Fruit fly (Drosophila melanogaster) whole organism, embryonic: ENCODE results near the gene mRF1.
A peak's percentile ranks its signal among the peaks of the same experiment; 100 is the strongest.

Source experiments
- Ada2b ChIP-seq: fragments of 200-800 bp; sonication (Bioruptor generic); IDR thresholded peaks from 2 replicates; pipeline ENCODE4 v1.3.6; 2022; ENCODE audit warnings: missing biosample characterization, missing genetic modification characterization
- Bgb ChIP-seq: fragments of 200-800 bp; sonication (Bioruptor generic); IDR thresholded peaks from 2 replicates; pipeline ENCODE4 v1.3.6; 2022; ENCODE audit warnings: missing biosample characterization, missing genetic modification characterization; ENCODE audit not compliant: partially characterized antibody
- CG10431 ChIP-seq: fragments of 200-800 bp; sonication (Bioruptor generic); optimal IDR thresholded peaks from 3 replicates; lab custom pipeline; 2018; ENCODE audit warnings: missing biosample characterization, mild to moderate bottlenecking, missing genetic modification characterization
- CG11247 ChIP-seq: fragments of 200-800 bp; sonication (Bioruptor generic); IDR thresholded peaks from 2 replicates; pipeline ENCODE4 v1.3.6; 2022; ENCODE audit warnings: missing biosample characterization, missing genetic modification characterization
- CG11456 ChIP-seq: fragments of 200-800 bp; sonication (Bioruptor generic); IDR thresholded peaks from 3 replicates; pipeline ENCODE4 v1.3.6; 2022; ENCODE audit warnings: missing biosample characterization, missing genetic modification characterization
- CG12071 ChIP-seq: fragments of 200-800 bp; sonication (Bioruptor generic); optimal IDR thresholded peaks from 3 replicates; lab custom pipeline; 2018; ENCODE audit warnings: missing biosample characterization, mild to moderate bottlenecking, missing genetic modification characterization
- CG12659 ChIP-seq: fragments of 200-800 bp; sonication (Bioruptor generic); optimal IDR thresholded peaks from 3 replicates; lab custom pipeline; 2017; ENCODE audit warnings: mild to moderate bottlenecking, missing biosample characterization, missing genetic modification reagents, missing genetic modification characterization
- CG13624 ChIP-seq: fragments of 200-800 bp; sonication (Bioruptor generic); optimal IDR thresholded peaks from 2 replicates; lab custom pipeline; 2016; ENCODE audit warnings: missing biosample characterization, missing genetic modification characterization
- CG16813 ChIP-seq: fragments of 200-800 bp; sonication (Bioruptor generic); IDR thresholded peaks from 3 replicates; pipeline ENCODE4 v1.3.6; 2022; ENCODE audit warnings: missing biosample characterization, missing genetic modification characterization; ENCODE audit not compliant: partially characterized antibody
- CG1792 ChIP-seq: fragments of 200-800 bp; sonication (Bioruptor generic); optimal IDR thresholded peaks from 2 replicates; lab custom pipeline; 2016; ENCODE audit warnings: missing biosample characterization, missing genetic modification characterization
- CG18476 ChIP-seq: fragments of 200-800 bp; sonication (Bioruptor generic); optimal IDR thresholded peaks from 2 replicates; lab custom pipeline; 2016; ENCODE audit warnings: missing biosample characterization, mild to moderate bottlenecking, missing genetic modification characterization
- CG18599 ChIP-seq: fragments of 200-800 bp; sonication (Bioruptor generic); optimal IDR thresholded peaks from 3 replicates; lab custom pipeline; 2017; ENCODE audit warnings: missing biosample characterization, missing genetic modification characterization, mild to moderate bottlenecking, moderate library complexity, missing genetic modification reagents
- CG2202 ChIP-seq: fragments of 200-800 bp; sonication (Bioruptor generic); optimal IDR thresholded peaks from 2 replicates; lab custom pipeline; 2018; ENCODE audit warnings: missing biosample characterization, mild to moderate bottlenecking, missing genetic modification characterization
- CG2889 ChIP-seq: fragments of 200-800 bp; sonication (Bioruptor generic); IDR thresholded peaks from 3 replicates; pipeline ENCODE4 v1.3.6; 2022; ENCODE audit warnings: missing biosample characterization, missing genetic modification characterization
- CG30403 ChIP-seq: fragments of 200-800 bp; sonication (Bioruptor generic); optimal IDR thresholded peaks from 3 replicates; lab custom pipeline; 2016; ENCODE audit warnings: missing biosample characterization, missing genetic modification characterization
- CG31224 ChIP-seq: fragments of 200-800 bp; sonication (Bioruptor generic); IDR thresholded peaks from 2 replicates; pipeline ENCODE4 v1.3.6; 2022; ENCODE audit warnings: missing biosample characterization, missing genetic modification characterization
- CG3847 ChIP-seq: fragments of 200-800 bp; sonication (Bioruptor generic); IDR thresholded peaks from 2 replicates; pipeline ENCODE4 v1.3.6; 2022; ENCODE audit warnings: missing biosample characterization, missing genetic modification characterization
- CG4282 ChIP-seq: fragments of 200-800 bp; sonication (Bioruptor generic); optimal IDR thresholded peaks from 2 replicates; lab custom pipeline; 2016; ENCODE audit warnings: missing biosample characterization, missing genetic modification characterization
- CG4424 ChIP-seq: fragments of 200-800 bp; sonication (Bioruptor generic); optimal IDR thresholded peaks from 3 replicates; lab custom pipeline; 2016; ENCODE audit warnings: missing biosample characterization, missing genetic modification characterization
- CG7357 ChIP-seq: fragments of 200-800 bp; sonication (Bioruptor generic); IDR thresholded peaks from 3 replicates; pipeline ENCODE4 v1.3.6; 2022; ENCODE audit warnings: missing biosample characterization, missing genetic modification characterization
- CG8281 ChIP-seq: fragments of 200-800 bp; sonication (Bioruptor generic); optimal IDR thresholded peaks from 2 replicates; lab custom pipeline; 2018; ENCODE audit warnings: missing biosample characterization, mild to moderate bottlenecking, missing genetic modification characterization, moderate library complexity
- CoRest ChIP-seq: fragments of 200-800 bp; sonication (Bioruptor generic); optimal IDR thresholded peaks from 3 replicates; lab custom pipeline; 2018; ENCODE audit warnings: missing biosample characterization, mild to moderate bottlenecking, missing genetic modification characterization, moderate library complexity
- Dbx ChIP-seq: fragments of 200-800 bp; sonication (Bioruptor generic); IDR thresholded peaks from 3 replicates; pipeline ENCODE4 v1.3.6; 2022; ENCODE audit warnings: missing biosample characterization, missing genetic modification characterization
- Dip3 ChIP-seq: fragments of 200-800 bp; sonication (Bioruptor generic); optimal IDR thresholded peaks from 3 replicates; lab custom pipeline; 2016; ENCODE audit warnings: missing biosample characterization, missing genetic modification characterization
- Dp ChIP-seq: fragments of 200-800 bp; sonication (Bioruptor generic); optimal IDR thresholded peaks from 2 replicates; lab custom pipeline; 2018; ENCODE audit warnings: missing biosample characterization, mild to moderate bottlenecking, missing genetic modification characterization, moderate library complexity
- Gsc ChIP-seq: fragments of 200-800 bp; sonication (Bioruptor generic); IDR thresholded peaks from 2 replicates; pipeline ENCODE4 v1.3.6; 2022; ENCODE audit warnings: missing biosample characterization, missing genetic modification characterization
- HLHmδ ChIP-seq: fragments of 200-800 bp; sonication (Bioruptor generic); optimal IDR thresholded peaks from 2 replicates; lab custom pipeline; 2018; ENCODE audit warnings: missing biosample characterization, mild to moderate bottlenecking, missing genetic modification characterization, moderate library complexity
- Oaz ChIP-seq: fragments of 200-800 bp; sonication (Bioruptor generic); IDR thresholded peaks from 2 replicates; pipeline ENCODE4 v1.3.6; 2022; ENCODE audit warnings: missing biosample characterization, missing genetic modification characterization
- Sox102F ChIP-seq: fragments of 200-800 bp; sonication (Bioruptor generic); optimal IDR thresholded peaks from 2 replicates; lab custom pipeline; 2018; ENCODE audit warnings: missing biosample characterization, mild to moderate bottlenecking, missing genetic modification characterization, moderate library complexity
- Ssrp ChIP-seq: fragments of 200-800 bp; sonication (Bioruptor generic); optimal IDR thresholded peaks from 2 replicates; lab custom pipeline; 2018; ENCODE audit warnings: missing biosample characterization, mild to moderate bottlenecking, missing genetic modification characterization, moderate library complexity
- amos ChIP-seq: fragments of 200-800 bp; sonication (Bioruptor generic); IDR thresholded peaks from 2 replicates; pipeline ENCODE4 v1.3.6; 2022; ENCODE audit warnings: missing biosample characterization, missing genetic modification characterization; ENCODE audit not compliant: partially characterized antibody
- caup ChIP-seq: fragments of 200-800 bp; sonication (Bioruptor generic); optimal IDR thresholded peaks from 3 replicates; lab custom pipeline; 2017; ENCODE audit warnings: missing biosample characterization, mild to moderate bottlenecking, missing genetic modification characterization, moderate library complexity; ENCODE audit not compliant: severe bottlenecking
- esg ChIP-seq: fragments of 200-800 bp; sonication (Bioruptor generic); conservative IDR thresholded peaks from 2 replicates; pipeline ENCODE4 v1.3.6; 2022; ENCODE audit warnings: missing biosample characterization, missing genetic modification characterization
- eyg ChIP-seq: fragments of 200-800 bp; sonication (Bioruptor generic); optimal IDR thresholded peaks from 3 replicates; lab custom pipeline; 2016; ENCODE audit warnings: missing biosample characterization, missing genetic modification characterization
- gro ChIP-seq: fragments of 200-800 bp; sonication (Bioruptor generic); optimal IDR thresholded peaks from 2 replicates; lab custom pipeline; 2016; ENCODE audit warnings: missing biosample characterization, missing genetic modification characterization
- ham ChIP-seq: fragments of 200-800 bp; sonication (Bioruptor generic); IDR thresholded peaks from 2 replicates; pipeline ENCODE4 v1.3.6; 2022; ENCODE audit warnings: missing biosample characterization, missing genetic modification characterization
- jigr1 ChIP-seq: fragments of 200-800 bp; sonication (Bioruptor generic); IDR thresholded peaks from 3 replicates; pipeline ENCODE4 v1.3.6; 2022; ENCODE audit warnings: missing biosample characterization, missing genetic modification characterization
- kay ChIP-seq: fragments of 200-800 bp; sonication (Bioruptor generic); optimal IDR thresholded peaks from 2 replicates; lab custom pipeline; 2016; ENCODE audit warnings: missing biosample characterization, missing genetic modification characterization
- ken ChIP-seq: fragments of 200-800 bp; sonication (Bioruptor generic); IDR thresholded peaks from 3 replicates; pipeline ENCODE4 v1.3.6; 2022; ENCODE audit warnings: missing biosample characterization, missing genetic modification characterization
- lab ChIP-seq: fragments of 200-800 bp; sonication (Bioruptor generic); optimal IDR thresholded peaks from 3 replicates; lab custom pipeline; 2017; ENCODE audit warnings: missing biosample characterization, missing genetic modification characterization, mild to moderate bottlenecking, moderate library complexity, missing genetic modification reagents
- nom ChIP-seq: fragments of 200-800 bp; sonication (Bioruptor generic); optimal IDR thresholded peaks from 2 replicates; lab custom pipeline; 2017; ENCODE audit warnings: missing biosample characterization, missing genetic modification characterization, mild to moderate bottlenecking, moderate library complexity, missing genetic modification reagents
- pb ChIP-seq: fragments of 200-800 bp; sonication (Bioruptor generic); optimal IDR thresholded peaks from 3 replicates; lab custom pipeline; 2016; ENCODE audit warnings: missing biosample characterization, missing genetic modification characterization
- pnt ChIP-seq: fragments of 200-800 bp; sonication (Bioruptor generic); optimal IDR thresholded peaks from 3 replicates; lab custom pipeline; 2016; ENCODE audit warnings: missing biosample characterization, missing genetic modification characterization
- pzg ChIP-seq: fragments of 200-800 bp; sonication (Bioruptor generic); optimal IDR thresholded peaks from 3 replicates; lab custom pipeline; 2018; ENCODE audit warnings: missing biosample characterization, mild to moderate bottlenecking, missing genetic modification characterization, moderate library complexity
- row ChIP-seq: fragments of 200-800 bp; sonication (Bioruptor generic); IDR thresholded peaks from 3 replicates; pipeline ENCODE4 v1.3.6; 2022; ENCODE audit warnings: missing biosample characterization, missing genetic modification characterization
- sc ChIP-seq, 3 experiments: fragments of >200 bp in 2 of 3; fragments of 200-800 bp in 1 of 3; sonication (Bioruptor generic) in 1 of 3; optimal IDR thresholded peaks; 2 replicates in 2 of 3; 3 replicates in 1 of 3; lab custom pipeline; 2017; ENCODE audit warnings: mild to moderate bottlenecking in 1 of 3, missing biosample characterization in 1 of 3, missing genetic modification characterization in 1 of 3, missing genetic modification reagents in 1 of 3
- schlank ChIP-seq: fragments of 200-800 bp; sonication (Bioruptor generic); optimal IDR thresholded peaks from 2 replicates; lab custom pipeline; 2018; ENCODE audit warnings: missing biosample characterization, mild to moderate bottlenecking, missing genetic modification characterization
- seq ChIP-seq: fragments of 200-800 bp; sonication (Bioruptor generic); IDR thresholded peaks from 2 replicates; pipeline ENCODE4 v1.3.6; 2022; ENCODE audit warnings: missing biosample characterization, missing genetic modification characterization
- wor ChIP-seq: fragments of 200-800 bp; sonication (Bioruptor generic); IDR thresholded peaks from 2 replicates; pipeline ENCODE4 v1.3.6; 2022; ENCODE audit warnings: missing biosample characterization, missing genetic modification characterization

Gene mRF1

dm6 chr2L:13176701-13177249 is 43.0 kb upstream of the mRF1 start, which contains the start of the genes Sfmbt and CG5439 (continued):
- peak; percentile 60 for TF ChIP-seq pb
- TF ChIP-seq gro (GFP tag; lab: Kevin White, UChicago): peak; percentile 17
- TF ChIP-seq Bgb (GFP tag; lab: Robert Waterston, UW): peak; percentile 44
- no peak for TF ChIP-seq CG4282
- peak; percentile 87 for TF ChIP-seq Dbx
- TF ChIP-seq CG16813 (GFP tag; lab: Robert Waterston, UW): peak; percentile 53; the same call in 2 of the 3 replicates
- peak; percentile 82 for TF ChIP-seq pnt (GFP tag; lab: Kevin White, UChicago)
- no peak for TF ChIP-seq CG2889
- TF ChIP-seq CG31224 (GFP tag; lab: Robert Waterston, UW): peak; percentile 40; the same call in 1 of the 2 replicates
- TF ChIP-seq lab (GFP tag; lab: Kevin White, UChicago): no peak
- TF ChIP-seq Dp (GFP tag; lab: Kevin White, UChicago): peak; percentile 48
- TF ChIP-seq ken (GFP tag; lab: Robert Waterston, UW): peak; percentile 42; the same call in 1 of the 3 replicates
- no peak for TF ChIP-seq sc (optimal IDR thresholded peaks at IDR 0.05; lab: Kevin White, UChicago)
- no peak for TF ChIP-seq sc (GFP tag; optimal IDR thresholded peaks at IDR 0.05; lab: Kevin White, UChicago)
- peak; percentile 56; the same call in 1 of the 3 replicates for TF ChIP-seq CG7357 (GFP tag; lab: Robert Waterston, UW)
- peak; percentile 16 for TF ChIP-seq HLHmδ (GFP tag; lab: Kevin White, UChicago)
- TF ChIP-seq Oaz (GFP tag; lab: Robert Waterston, UW): peak; percentile 9; the same call in 1 of the 2 replicates
- TF ChIP-seq CoRest (tag; lab: Kevin White, UChicago): peak; percentile 70
- TF ChIP-seq CG11247 (GFP tag; lab: Robert Waterston, UW): peak; percentile 61
- TF ChIP-seq Ssrp (tag; lab: Kevin White, UChicago): peak; percentile 68
- peak; percentile 81 for TF ChIP-seq CG11456
- peak; percentile 82 for TF ChIP-seq CG13624 (GFP tag; lab: Kevin White, UChicago)
- TF ChIP-seq CG12659: peak; percentile 94
- peak; percentile 51 for TF ChIP-seq eyg (GFP tag; lab: Kevin White, UChicago)
- peak; percentile 91 for TF ChIP-seq kay
- no peak for TF ChIP-seq seq (GFP tag; lab: Robert Waterston, UW)
- peak; percentile 94 for TF ChIP-seq row (GFP tag; lab: Robert Waterston, UW)
- TF ChIP-seq CG1792 (GFP tag; lab: Kevin White, UChicago): peak; percentile 31
- no peak for TF ChIP-seq caup (GFP tag; lab: Kevin White, UChicago)
- TF ChIP-seq Sox102F: no peak
- TF ChIP-seq CG3847: peak; percentile 81
- peak; percentile 70 for TF ChIP-seq esg (GFP tag; lab: Robert Waterston, UW)
- TF ChIP-seq jigr1: peak; percentile 45; the same call in 1 of the 3 replicates
- TF ChIP-seq CG18476 (GFP tag; lab: Kevin White, UChicago): peak; percentile 76
- no peak for TF ChIP-seq CG12071
- TF ChIP-seq nom (GFP tag; lab: Kevin White, UChicago): no peak
- TF ChIP-seq CG30403 (GFP tag; lab: Kevin White, UChicago): peak; percentile 91
- no peak for TF ChIP-seq CG8281 (tag; lab: Kevin White, UChicago)
- peak; percentile 75 for TF ChIP-seq Dip3
- no peak for TF ChIP-seq CG18599 (GFP tag; lab: Kevin White, UChicago)
- TF ChIP-seq pzg (GFP tag; lab: Kevin White, UChicago): peak; percentile 89
- peak; percentile 16 for TF ChIP-seq schlank (tag; lab: Kevin White, UChicago)
- peak; percentile 83 for TF ChIP-seq CG4424 (GFP tag; lab: Kevin White, UChicago)
- TF ChIP-seq Ada2b (GFP tag; lab: Robert Waterston, UW): no peak
- TF ChIP-seq Gsc (GFP tag; lab: Robert Waterston, UW): peak; percentile 42; the same call in 1 of the 2 replicates
- no peak for TF ChIP-seq ham (GFP tag; lab: Robert Waterston, UW)
- TF ChIP-seq CG10431 (GFP tag; lab: Kevin White, UChicago): no peak
- TF ChIP-seq amos: peak; percentile 53
- 0 out of 2 replicates have a peak, but pooled peaks have one; percentile 28 for TF ChIP-seq wor (GFP tag; lab: Robert Waterston, UW)
- TF ChIP-seq CG2202 (tag; lab: Kevin White, UChicago): peak; percentile 23
